Worm (Caenorhabditis elegans): ENCODE results near the gene srh-113.

- TF ChIP-seq unc-62 (GFP tag; optimal IDR thresholded peaks at IDR 0.05) (no peak), nhr-77 (tag; optimal IDR thresholded peaks at IDR 0.05) (no peak), crh-2 (tag; optimal IDR thresholded peaks at IDR 0.05) (no peak), ztf-11 (tag; optimal IDR thresholded peaks at IDR 0.05) (no peak)
Measured at ce11 chrV:17190399-17190798, 22.4 kb upstream of the srh-113 start, which contains the start of gene str-199.

Data from whole organism, L2 larva.